Worm (Caenorhabditis elegans): ENCODE data around the gene ssup-72.

ce11 chrII:6756232-6756631, 20.2 kb upstream of the ssup-72 start, which contains the start of gene F41G3.3:
- no peak for TF ChIP-seq tbx-2 (tag; optimal IDR thresholded peaks at IDR 0.05)
- no peak for TF ChIP-seq ets-4 (tag; optimal IDR thresholded peaks at IDR 0.05)
- no peak for TF ChIP-seq lim-6 (tag; optimal IDR thresholded peaks at IDR 0.05)
- no peak for TF ChIP-seq hlh-15 (tag; optimal IDR thresholded peaks at IDR 0.05)
- TF ChIP-seq unc-3 (GFP tag; conservative IDR thresholded peaks at IDR 0.05) = no peak
- TF ChIP-seq unc-3 (tag; optimal IDR thresholded peaks at IDR 0.05) = no peak
- no peak for TF ChIP-seq dmd-4 (tag; optimal IDR thresholded peaks at IDR 0.05; ENCODE audit: borderline replicate concordance)
- no peak for TF ChIP-seq nhr-11 (tag; optimal IDR thresholded peaks at IDR 0.05)
- no peak for TF ChIP-seq tbx-7 (tag; optimal IDR thresholded peaks at IDR 0.05)
- no peak for TF ChIP-seq zip-5 (tag; optimal IDR thresholded peaks at IDR 0.05)
- no peak for TF ChIP-seq Y22D7AL.16 (tag; optimal IDR thresholded peaks at IDR 0.05)
- no peak for TF ChIP-seq unc-55 (GFP tag; optimal IDR thresholded peaks at IDR 0.05)
- no peak for TF ChIP-seq ceh-22 (tag; optimal IDR thresholded peaks at IDR 0.05)
